Fruit fly (Drosophila melanogaster): Measurements from ENCODE around the gene CG7557.
A peak's percentile ranks its signal among the peaks of the same experiment; 100 is the strongest.

CG7557 gene

DNA sequence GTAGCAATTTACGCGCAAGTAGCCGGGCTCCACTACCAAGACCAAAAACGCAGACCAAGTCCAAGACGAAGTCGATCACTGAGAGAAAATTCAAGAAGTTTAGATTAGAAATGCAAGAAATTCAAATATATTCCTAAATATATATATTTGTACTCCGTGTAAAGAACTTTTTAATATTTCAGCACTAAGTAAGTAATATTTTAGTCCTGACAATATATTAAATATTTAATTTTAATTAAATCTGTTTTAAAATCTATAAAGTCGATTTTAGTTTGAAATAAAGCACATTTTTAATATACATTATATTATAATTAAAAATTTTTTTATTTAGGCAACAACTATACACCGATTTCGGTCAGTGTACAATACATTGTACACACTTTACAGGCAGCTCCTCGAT, 22.0 kb downstream of the CG7557 start:
- peak in 1 of 2 experiments; percentile 43 for TF ChIP-seq foxo (GFP tag; optimal IDR thresholded peaks at IDR 0.05)
- TF ChIP-seq fru (GFP tag; optimal IDR thresholded peaks at IDR 0.05) = peak; percentile 7
- TF ChIP-seq OdsH (GFP tag; optimal IDR thresholded peaks at IDR 0.05) = peak; percentile 24
- peak; percentile 46 for TF ChIP-seq psq (GFP tag; optimal IDR thresholded peaks at IDR 0.05)
- peak; percentile 63 for TF ChIP-seq HLH106 (tag; optimal IDR thresholded peaks at IDR 0.05)
- no peak for TF ChIP-seq sage (GFP tag; optimal IDR thresholded peaks at IDR 0.05)
- TF ChIP-seq dmrt93B (GFP tag; optimal IDR thresholded peaks at IDR 0.05) = peak; percentile 25
- no peak for TF ChIP-seq br (GFP tag; optimal IDR thresholded peaks at IDR 0.05)
- TF ChIP-seq Sp1 (GFP tag; optimal IDR thresholded peaks at IDR 0.05) = peak; percentile 55

DNA sequence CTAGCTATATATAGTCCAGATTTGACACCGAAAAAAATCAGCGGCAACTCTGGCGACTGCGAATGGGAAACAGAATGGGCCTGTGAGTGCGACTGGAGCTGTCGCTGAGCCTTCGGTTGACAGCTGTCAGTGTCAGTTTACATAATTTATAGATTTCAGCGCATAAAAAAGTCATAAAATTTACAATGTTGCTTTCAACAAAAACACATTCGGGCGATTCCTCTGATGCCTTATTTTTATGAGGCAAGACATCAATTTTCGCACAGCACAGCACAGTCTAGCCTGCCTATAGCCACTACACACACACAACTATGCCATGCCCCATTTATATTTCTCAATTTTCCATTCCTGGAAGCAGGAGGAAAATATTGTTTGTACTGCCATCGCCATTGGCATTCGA, 27.4 kb downstream of the CG7557 start:
- no peak for TF ChIP-seq Myc (optimal IDR thresholded peaks at IDR 0.05)
- TF ChIP-seq Vsx2 (GFP tag; optimal IDR thresholded peaks at IDR 0.05; ENCODE audit: partially characterized antibody) = no peak
- no peak for TF ChIP-seq usp (GFP tag; optimal IDR thresholded peaks at IDR 0.05)

DNA sequence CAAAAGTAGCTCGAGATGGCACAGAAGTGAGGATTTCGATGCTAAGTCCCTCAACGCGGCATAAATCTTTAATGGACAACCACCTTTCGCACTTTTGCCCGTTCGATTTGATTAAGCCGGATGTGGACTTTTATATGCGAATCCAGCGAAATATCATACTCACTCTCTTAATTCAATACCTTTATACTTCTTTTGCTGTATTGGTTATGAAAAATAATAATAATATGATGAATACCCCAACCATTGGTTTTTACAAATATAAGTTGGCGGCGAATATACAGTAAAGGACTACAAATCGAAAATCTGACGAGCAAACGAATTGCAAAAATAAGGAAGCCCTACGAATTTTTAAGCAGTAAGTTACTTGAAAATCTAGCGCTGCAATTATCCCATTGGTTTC, 28.0 kb downstream of the CG7557 start, which contains the start of gene Vha16-3:
Gene Vha16-3 (plus strand): TSS at position 301 of the 400 bp plus-strand sequence.
- TF ChIP-seq fru (GFP tag; optimal IDR thresholded peaks at IDR 0.05) (no peak), CG9705 (GFP tag; optimal IDR thresholded peaks at IDR 0.05) (no peak), ey (GFP tag; optimal IDR thresholded peaks at IDR 0.05) (no peak), Rel (GFP tag; optimal IDR thresholded peaks at IDR 0.05) (no peak), Rel (tag; optimal IDR thresholded peaks at IDR 0.05) (no peak), Myc (optimal IDR thresholded peaks at IDR 0.05) (no peak), h (GFP tag; optimal IDR thresholded peaks at IDR 0.05) (no peak), GATAd (GFP tag; optimal IDR thresholded peaks at IDR 0.05) (no peak), Hnf4 (GFP tag; optimal IDR thresholded peaks at IDR 0.05) (no peak), pan (optimal IDR thresholded peaks at IDR 0.05) (no peak), OdsH (GFP tag; optimal IDR thresholded peaks at IDR 0.05) (no peak), dl (GFP tag; optimal IDR thresholded peaks at IDR 0.05; ENCODE audit: insufficient read depth in 1 of 2, partially characterized antibody in 2 of 2) (no peak), rgr (GFP tag; optimal IDR thresholded peaks at IDR 0.05) (no peak), CrebA (GFP tag; optimal IDR thresholded peaks at IDR 0.05; ENCODE audit: borderline replicate concordance) (no peak), psq (GFP tag; optimal IDR thresholded peaks at IDR 0.05) (no peak), br (GFP tag; optimal IDR thresholded peaks at IDR 0.05) (no peak)

DNA sequence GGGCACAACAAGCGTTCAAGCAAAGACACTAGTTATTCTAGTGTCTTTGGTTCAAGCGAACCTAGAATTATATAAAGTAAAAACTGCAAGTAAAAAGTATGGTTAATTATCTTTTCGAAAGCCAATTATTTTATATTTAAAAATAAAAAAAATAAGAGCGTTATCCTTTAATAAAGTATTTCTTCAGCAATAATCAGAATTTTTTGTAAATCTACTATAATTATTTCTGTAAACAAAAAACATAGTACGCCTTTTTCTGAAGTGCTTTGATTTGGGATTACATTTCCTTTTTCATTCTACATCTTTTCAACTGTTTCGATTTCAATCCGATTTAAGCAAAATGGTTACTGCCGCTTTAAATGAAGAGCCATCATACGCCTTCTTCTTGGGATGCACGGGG, 29.7 kb downstream of the CG7557 start, which contains the start of gene Vha16-2:
Gene Vha16-2 (plus strand): TSS at position 301 of the 400 bp plus-strand sequence.
- no peak for TF ChIP-seq CG32264 (GFP tag; optimal IDR thresholded peaks at IDR 0.05)
- no peak for TF ChIP-seq Dfd (GFP tag; optimal IDR thresholded peaks at IDR 0.05)
- no peak for TF ChIP-seq N (GFP tag; optimal IDR thresholded peaks at IDR 0.05)
- no peak for TF ChIP-seq tai (GFP tag; optimal IDR thresholded peaks at IDR 0.05)
- TF ChIP-seq OdsH (GFP tag; optimal IDR thresholded peaks at IDR 0.05) = no peak
- TF ChIP-seq ey (GFP tag; optimal IDR thresholded peaks at IDR 0.05) = no peak
- TF ChIP-seq sv (GFP tag; optimal IDR thresholded peaks at IDR 0.05) = no peak
- no peak for TF ChIP-seq Vsx2 (GFP tag; optimal IDR thresholded peaks at IDR 0.05; ENCODE audit: partially characterized antibody)
- TF ChIP-seq Myc (optimal IDR thresholded peaks at IDR 0.05) = no peak
- TF ChIP-seq brk (GFP tag; optimal IDR thresholded peaks at IDR 0.05) = no peak
- TF ChIP-seq CrebA (GFP tag; optimal IDR thresholded peaks at IDR 0.05; ENCODE audit: borderline replicate concordance) = no peak
- no peak for TF ChIP-seq woc (GFP tag; optimal IDR thresholded peaks at IDR 0.05)
- no peak for TF ChIP-seq fru (GFP tag; optimal IDR thresholded peaks at IDR 0.05)
- no peak for TF ChIP-seq Hnf4 (GFP tag; optimal IDR thresholded peaks at IDR 0.05)
- no peak for TF ChIP-seq h (GFP tag; optimal IDR thresholded peaks at IDR 0.05)
- no peak for TF ChIP-seq CG9705 (GFP tag; optimal IDR thresholded peaks at IDR 0.05)

DNA sequence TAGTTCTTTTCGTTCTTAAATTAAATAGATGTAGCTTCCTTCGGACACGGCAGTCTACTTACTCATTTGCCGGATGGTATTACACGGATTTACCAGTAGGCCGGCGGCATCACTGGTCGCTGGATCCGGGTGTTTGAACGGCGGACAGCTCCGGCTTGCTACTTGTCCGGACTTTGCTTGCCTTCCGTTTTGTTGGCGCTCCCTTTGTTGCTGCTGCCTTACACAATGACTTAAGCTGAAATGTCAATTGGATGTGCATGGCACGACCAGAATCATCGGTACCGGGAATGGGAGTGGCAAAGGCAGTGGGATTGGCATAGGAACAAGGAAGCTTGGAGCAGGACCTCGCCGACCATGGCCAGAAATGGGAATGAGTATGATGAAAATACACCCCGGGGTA, 35.3 kb downstream of the CG7557 start:
- TF ChIP-seq tai (GFP tag; optimal IDR thresholded peaks at IDR 0.05) = no peak
- TF ChIP-seq jim (GFP tag; optimal IDR thresholded peaks at IDR 0.05) = no peak
- TF ChIP-seq CrebA (GFP tag; optimal IDR thresholded peaks at IDR 0.05; ENCODE audit: borderline replicate concordance) = no peak
- TF ChIP-seq pan (optimal IDR thresholded peaks at IDR 0.05) = no peak
- no peak for TF ChIP-seq foxo (GFP tag; optimal IDR thresholded peaks at IDR 0.05)
- no peak for TF ChIP-seq br (GFP tag; optimal IDR thresholded peaks at IDR 0.05)
- no peak for TF ChIP-seq Myc (optimal IDR thresholded peaks at IDR 0.05)
- no peak for TF ChIP-seq fru (GFP tag; optimal IDR thresholded peaks at IDR 0.05)
- TF ChIP-seq ey (GFP tag; optimal IDR thresholded peaks at IDR 0.05) = no peak
- no peak for TF ChIP-seq woc (GFP tag; optimal IDR thresholded peaks at IDR 0.05)
- TF ChIP-seq Dfd (GFP tag; optimal IDR thresholded peaks at IDR 0.05) = no peak
- no peak for TF ChIP-seq sage (GFP tag; optimal IDR thresholded peaks at IDR 0.05)

Measured in whole organism, wandering third instar larva.